Worm (Caenorhabditis elegans) whole organism, young adult: ENCODE measurements around the gene unc-23.

ENCODE experiments used
- D2030.7 ChIP-seq: fragments of 200-800 bp; sonication (Bioruptor generic); IDR thresholded peaks from 2 replicates; pipeline ENCODE4 v1.3.6; 2022; ENCODE audit warnings: missing genetic modification reagents, missing genetic modification characterization, missing compliant biosample characterization
- F10E7.11 ChIP-seq: sonication (generic microtip); optimal IDR thresholded peaks from 2 replicates; lab custom pipeline; 2017; ENCODE audit warnings: mild to moderate bottlenecking, missing genetic modification characterization, moderate library complexity, missing compliant biosample characterization
- F22D6.2 ChIP-seq: sonication (generic microtip); optimal IDR thresholded peaks from 2 replicates; lab custom pipeline; 2016; ENCODE audit warnings: mild to moderate bottlenecking, missing genetic modification characterization, missing compliant biosample characterization
- F33H1.4 ChIP-seq: fragments of 200-800 bp; sonication (Bioruptor generic); IDR thresholded peaks from 2 replicates; pipeline ENCODE4 v1.3.6; 2022; ENCODE audit warnings: missing genetic modification reagents, missing genetic modification characterization, missing compliant biosample characterization
- F55B11.4 ChIP-seq: sonication (generic microtip); optimal IDR thresholded peaks from 2 replicates; lab custom pipeline; 2016; ENCODE audit warnings: missing compliant biosample characterization, missing genetic modification characterization, borderline replicate concordance; ENCODE audit not compliant: insufficient read depth
- T26A5.8 ChIP-seq: sonication (generic microtip); optimal IDR thresholded peaks from 2 replicates; lab custom pipeline; 2016; ENCODE audit warnings: missing genetic modification characterization, missing compliant biosample characterization
- Y53G8AR.9 ChIP-seq: fragments of 200-800 bp; sonication (Bioruptor generic); conservative IDR thresholded peaks from 2 replicates; pipeline ENCODE4 v1.3.6; 2022; ENCODE audit warnings: missing genetic modification reagents, missing genetic modification characterization, missing compliant biosample characterization
- Y56A3A.18 ChIP-seq: fragments of 200-800 bp; sonication (Bioruptor generic); IDR thresholded peaks from 2 replicates; pipeline ENCODE4 v1.3.6; 2022; ENCODE audit warnings: missing genetic modification reagents, missing genetic modification characterization, missing compliant biosample characterization
- Y95B8A.8 ChIP-seq: fragments of 200-800 bp; sonication (Bioruptor generic); IDR thresholded peaks from 2 replicates; pipeline ENCODE4 v1.3.6; 2022; ENCODE audit warnings: missing genetic modification reagents, missing genetic modification characterization, missing compliant biosample characterization
- aptf-3 ChIP-seq: fragments of 200-800 bp; sonication (Bioruptor generic); IDR thresholded peaks from 2 replicates; pipeline ENCODE4 v1.3.6; 2022; ENCODE audit warnings: missing genetic modification characterization, missing compliant biosample characterization
- attf-6 ChIP-seq: fragments of 200-800 bp; sonication (Bioruptor generic); IDR thresholded peaks from 2 replicates; pipeline ENCODE4 v1.3.6; 2022; ENCODE audit warnings: missing genetic modification reagents, missing genetic modification characterization, missing compliant biosample characterization
- ceh-100 ChIP-seq: fragments of 200-800 bp; sonication (Bioruptor generic); IDR thresholded peaks from 2 replicates; pipeline ENCODE4 v1.3.6; 2022; ENCODE audit warnings: missing genetic modification reagents, missing genetic modification characterization, missing compliant biosample characterization
- die-1 ChIP-seq: sonication (generic microtip); optimal IDR thresholded peaks from 2 replicates; lab custom pipeline; 2016; ENCODE audit warnings: missing genotype, mild to moderate bottlenecking, missing genetic modification characterization, missing compliant biosample characterization
- dox-1 ChIP-seq: fragments of 200-800 bp; sonication (Bioruptor generic); IDR thresholded peaks from 2 replicates; pipeline ENCODE4 v1.3.6; 2022; ENCODE audit warnings: missing genetic modification reagents, missing genetic modification characterization, missing compliant biosample characterization
- dpff-1 ChIP-seq: sonication (generic microtip); optimal IDR thresholded peaks from 2 replicates; lab custom pipeline; 2017; ENCODE audit warnings: mild to moderate bottlenecking, missing genetic modification characterization, missing compliant biosample characterization
- egrh-3 ChIP-seq: fragments of 200-800 bp; sonication (Bioruptor generic); IDR thresholded peaks from 2 replicates; pipeline ENCODE4 v1.3.6; 2022; ENCODE audit warnings: missing genetic modification reagents, missing genetic modification characterization, missing compliant biosample characterization
- ets-4 ChIP-seq: fragments of 200-800 bp; sonication (Bioruptor generic); optimal IDR thresholded peaks from 2 replicates; lab custom pipeline; 2018; ENCODE audit warnings: mild to moderate bottlenecking, missing genetic modification characterization, missing compliant biosample characterization
- hlh-12 ChIP-seq: sonication (generic microtip); optimal IDR thresholded peaks from 2 replicates; lab custom pipeline; 2016; ENCODE audit warnings: missing genetic modification characterization, missing compliant biosample characterization
- hmg-20 ChIP-seq: fragments of 200-800 bp; sonication (Bioruptor generic); IDR thresholded peaks from 2 replicates; pipeline ENCODE4 v1.3.6; 2022; ENCODE audit warnings: missing genetic modification reagents, missing genetic modification characterization, missing compliant biosample characterization
- lsl-1 ChIP-seq: fragments of 200-800 bp; sonication (Bioruptor generic); optimal IDR thresholded peaks from 2 replicates; lab custom pipeline; 2018; ENCODE audit warnings: mild to moderate bottlenecking, missing genetic modification characterization, moderate library complexity, missing compliant biosample characterization
- lsy-27 ChIP-seq: sonication (generic microtip); optimal IDR thresholded peaks from 2 replicates; lab custom pipeline; 2017; ENCODE audit warnings: missing genetic modification characterization, mild to moderate bottlenecking, missing compliant biosample characterization, antibody characterized with exemption, missing genotype, borderline replicate concordance; ENCODE audit not compliant: insufficient read depth
- mel-28 ChIP-seq: sonication (generic microtip); optimal IDR thresholded peaks from 2 replicates; lab custom pipeline; 2016; ENCODE audit warnings: borderline replicate concordance, mild to moderate bottlenecking, missing genetic modification characterization, missing compliant biosample characterization
- nfya-1 ChIP-seq: sonication (generic microtip); optimal IDR thresholded peaks from 2 replicates; lab custom pipeline; 2017; ENCODE audit warnings: antibody characterized with exemption, missing compliant biosample characterization, missing genetic modification characterization, borderline replicate concordance; ENCODE audit not compliant: insufficient read depth
- nhr-179 ChIP-seq: sonication (generic microtip); optimal IDR thresholded peaks from 2 replicates; lab custom pipeline; 2016; ENCODE audit warnings: mild to moderate bottlenecking, missing genetic modification characterization, missing compliant biosample characterization
- nhr-27 ChIP-seq: fragments of 200-800 bp; sonication (Bioruptor generic); optimal IDR thresholded peaks from 2 replicates; lab custom pipeline; 2018; ENCODE audit warnings: mild to moderate bottlenecking, missing genetic modification characterization, moderate library complexity, missing compliant biosample characterization
- pha-4 ChIP-seq: fragments of 150-350 bp; sonication (generic microtip); optimal IDR thresholded peaks from 2 replicates; lab custom pipeline; 2014; ENCODE audit warnings: missing biosample characterization, missing genetic modification reagents, missing genetic modification characterization
- rec-8 ChIP-seq, 2 experiments: sonication (generic microtip); optimal IDR thresholded peaks; 2 replicates each; lab custom pipeline; 2016; ENCODE audit warnings: mild to moderate bottlenecking in 2 of 2, missing genetic modification characterization in 2 of 2, missing genetic modification reagents in 2 of 2, missing genotype in 2 of 2, missing biosample characterization in 1 of 2, missing compliant biosample characterization in 1 of 2, moderate library complexity in 1 of 2
- repo-1 ChIP-seq: sonication (generic microtip); optimal IDR thresholded peaks from 2 replicates; lab custom pipeline; 2017; ENCODE audit warnings: mild to moderate bottlenecking, missing genetic modification characterization, missing compliant biosample characterization
- rpc-1 ChIP-seq, 2 experiments: fragments of 150-350 bp in 1 of 2; sonication (generic microtip) in 1 of 2; optimal IDR thresholded peaks; 2 replicates each; lab custom pipeline; 2014 to 2018; ENCODE audit warnings: missing biosample characterization in 1 of 2, missing genetic modification characterization in 1 of 2, missing genetic modification reagents in 1 of 2, missing genotype in 1 of 2
- snpc-4 ChIP-seq, 5 experiments: fragments of 150-350 bp in 1 of 5; sonication (generic microtip) in 4 of 5; optimal IDR thresholded peaks; 2 replicates each; lab custom pipeline; 2014 to 2018; ENCODE audit warnings: missing genetic modification characterization in 5 of 5, missing biosample characterization in 3 of 5, antibody characterized with exemption in 2 of 5, mild to moderate bottlenecking in 2 of 5, missing compliant biosample characterization in 2 of 5, missing genotype in 2 of 5, moderate library complexity in 2 of 5, missing genetic modification reagents in 1 of 5
- sptf-2 ChIP-seq: fragments of 200-800 bp; sonication (Bioruptor generic); optimal IDR thresholded peaks from 2 replicates; lab custom pipeline; 2018; ENCODE audit warnings: mild to moderate bottlenecking, missing genetic modification characterization, missing compliant biosample characterization
- tlf-1 ChIP-seq: fragments of 200-800 bp; sonication (Bioruptor generic); optimal IDR thresholded peaks from 2 replicates; lab custom pipeline; 2018; ENCODE audit warnings: mild to moderate bottlenecking, missing genetic modification characterization, missing compliant biosample characterization
- unc-130 ChIP-seq: sonication (generic microtip); optimal IDR thresholded peaks from 2 replicates; lab custom pipeline; 2016; ENCODE audit warnings: missing genetic modification reagents, missing genetic modification characterization, missing compliant biosample characterization
- zfh-2 ChIP-seq: fragments of 200-800 bp; sonication (Bioruptor generic); conservative IDR thresholded peaks from 2 replicates; pipeline ENCODE4 v1.3.6; 2022; ENCODE audit warnings: missing genetic modification reagents, missing genetic modification characterization, missing compliant biosample characterization
- ztf-28 ChIP-seq: fragments of 200-800 bp; sonication (Bioruptor generic); IDR thresholded peaks from 2 replicates; pipeline ENCODE4 v1.3.6; 2022; ENCODE audit warnings: missing genetic modification reagents, missing genetic modification characterization, missing compliant biosample characterization

The unc-23 gene

DNA sequence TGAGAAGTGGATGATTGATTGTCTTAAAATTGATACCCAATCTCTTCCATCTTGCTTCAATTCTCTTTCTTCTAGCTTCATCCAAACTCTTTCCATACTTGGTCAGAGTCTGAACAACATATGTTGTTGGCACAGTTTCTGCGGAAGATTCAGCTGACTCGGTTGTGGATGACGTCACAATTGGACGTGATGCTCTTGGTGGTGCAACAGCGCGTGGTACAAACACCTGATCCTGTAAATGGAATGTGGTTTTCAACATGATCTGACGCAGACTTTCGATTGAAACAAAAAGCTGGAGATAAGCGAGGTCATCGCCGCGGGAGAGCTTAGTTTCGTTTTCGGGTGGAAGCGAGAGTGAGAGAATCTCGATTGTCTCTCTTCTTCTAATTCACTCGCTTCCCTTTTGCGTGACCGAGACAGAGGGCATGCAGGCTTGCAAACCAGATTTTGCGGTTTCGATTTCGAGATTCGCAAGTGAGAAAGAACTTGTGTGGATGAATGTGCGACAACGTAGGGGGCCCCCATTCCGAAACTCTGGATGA lies 6.3 kb downstream of the unc-23 start:
- no peak for TF ChIP-seq lsy-27 (tag; lab: Kevin White, UChicago)
- no peak for TF ChIP-seq nhr-179 (tag; lab: Kevin White, UChicago)
- 0 out of 2 replicates have a peak, but pooled peaks have one; percentile 27 for TF ChIP-seq zfh-2 (GFP tag; lab: Robert Waterston, UW)

DNA sequence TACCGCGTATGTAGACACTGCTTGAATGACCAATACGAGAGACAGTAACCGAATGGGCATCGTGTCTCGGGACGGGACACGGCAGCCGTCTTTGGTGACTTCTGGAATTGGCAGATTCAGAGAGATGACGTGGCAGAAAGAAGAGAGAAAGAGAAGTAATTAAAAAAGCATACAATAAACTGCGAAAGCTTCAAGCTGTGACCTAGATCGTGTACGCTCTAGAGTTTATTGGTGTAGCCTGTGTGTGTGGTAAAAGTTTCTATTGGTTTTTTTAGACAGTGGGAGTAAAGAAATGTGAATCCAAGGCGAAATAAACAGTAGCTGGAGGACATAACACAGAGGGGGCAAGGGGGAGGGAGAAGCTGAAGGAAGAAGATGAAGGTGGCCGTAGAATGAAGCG lies 7.8 kb downstream of the unc-23 start, which contains the start of gene T19A5.3:
TSS of gene T19A5.3 (minus strand) at position 101 of the 400 bp plus-strand sequence.
- TF ChIP-seq sptf-2 (GFP tag; lab: Kevin White, UChicago) (no peak), Y53G8AR.9 (GFP tag; lab: Robert Waterston, UW) (no peak), hmg-20 (GFP tag; lab: Robert Waterston, UW) (no peak), tlf-1 (no peak), ztf-28 (no peak), rec-8 (tag; optimal IDR thresholded peaks at IDR 0.05; lab: Kevin White, UChicago) (no peak), pha-4 (tag; lab: Kevin White, UChicago) (no peak), aptf-3 (GFP tag; lab: Robert Waterston, UW) (no peak), F10E7.11 (tag; lab: Kevin White, UChicago) (no peak), die-1 (tag; lab: Kevin White, UChicago) (no peak), attf-6 (no peak), unc-130 (GFP tag; lab: Kevin White, UChicago) (no peak), Y95B8A.8 (GFP tag; lab: Robert Waterston, UW) (no peak), egrh-3 (GFP tag; lab: Robert Waterston, UW) (no peak), D2030.7 (GFP tag; lab: Robert Waterston, UW) (no peak)

DNA sequence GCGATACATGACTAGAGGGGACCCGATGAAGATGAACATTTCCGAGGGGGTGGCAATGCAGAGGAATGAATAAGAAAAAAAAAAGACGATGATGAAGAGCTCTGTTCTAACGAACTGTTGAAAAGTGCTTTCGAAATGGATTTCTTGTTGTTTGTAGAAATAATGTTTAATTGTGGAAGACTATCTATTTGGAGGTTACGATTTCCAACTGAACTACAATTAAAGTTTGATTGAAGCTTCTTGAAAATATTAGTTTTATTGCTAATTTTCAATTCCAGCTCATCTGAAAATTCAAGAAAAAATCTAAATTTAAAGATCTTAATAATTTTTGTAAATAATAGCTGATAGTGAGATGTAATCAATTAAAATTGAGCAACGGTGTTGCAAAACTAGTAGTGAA lies 8.3 kb downstream of the unc-23 start:
- no peak for TF ChIP-seq F22D6.2
- TF ChIP-seq ceh-100 (GFP tag; lab: Robert Waterston, UW) = no peak
- no peak for TF ChIP-seq repo-1 (tag; lab: Kevin White, UChicago)
- TF ChIP-seq snpc-4 (GFP tag; optimal IDR thresholded peaks at IDR 0.05; lab: Kevin White, UChicago) = no peak
- no peak for TF ChIP-seq snpc-4 (tag; optimal IDR thresholded peaks at IDR 0.05; lab: Kevin White, UChicago)
- TF ChIP-seq F33H1.4 = no peak
- TF ChIP-seq rpc-1 (optimal IDR thresholded peaks at IDR 0.05; lab: Kevin White, UChicago) = no peak
- no peak for TF ChIP-seq rpc-1 (tag; optimal IDR thresholded peaks at IDR 0.05; lab: Kevin White, UChicago)
- no peak for TF ChIP-seq F55B11.4 (tag; lab: Kevin White, UChicago)
- TF ChIP-seq mel-28 (tag; lab: Kevin White, UChicago) = no peak
- TF ChIP-seq lsl-1 (GFP tag; lab: Kevin White, UChicago) = no peak
- TF ChIP-seq ztf-28 = no peak

- no peak for TF ChIP-seq hlh-12 (tag; lab: Kevin White, UChicago)
- no peak for TF ChIP-seq ets-4 (GFP tag; lab: Kevin White, UChicago)
- no peak for TF ChIP-seq T26A5.8 (tag; lab: Kevin White, UChicago)
- no peak for TF ChIP-seq Y56A3A.18 (GFP tag; lab: Robert Waterston, UW)
- no peak for TF ChIP-seq nhr-27 (tag; lab: Kevin White, UChicago)
- TF ChIP-seq dpff-1 (tag; lab: Kevin White, UChicago) = no peak
- no peak for TF ChIP-seq dox-1 (GFP tag; lab: Robert Waterston, UW)
- no peak for TF ChIP-seq nfya-1 (tag; lab: Kevin White, UChicago)
These were observed 10.0 kb downstream of the unc-23 start for ce11 chrV:8946142-8946541.
